Worm (Caenorhabditis elegans): ENCODE data around the gene F48F7.5.

- TF ChIP-seq ama-1 (optimal IDR thresholded peaks at IDR 0.05) (no peak), tra-4 (tag; optimal IDR thresholded peaks at IDR 0.05) (no peak), hmg-4 (GFP tag; optimal IDR thresholded peaks at IDR 0.05) (no peak), ets-7 (tag; optimal IDR thresholded peaks at IDR 0.05) (no peak), hnd-1 (tag; optimal IDR thresholded peaks at IDR 0.05) (no peak)
Observed at ce11 chrX:13973769-13974168, 1.7 kb upstream of the F48F7.5 start.
